Worm (Caenorhabditis elegans) whole organism, young adult: ENCODE data around the gene sam-4.

ENCODE experiments used
- C06A6.2 ChIP-seq: fragments of 200-800 bp; sonication (Bioruptor generic); conservative IDR thresholded peaks from 2 replicates; pipeline ENCODE4 v1.3.6; 2022; ENCODE audit warnings: missing genetic modification characterization, missing compliant biosample characterization
- D2030.7 ChIP-seq: fragments of 200-800 bp; sonication (Bioruptor generic); IDR thresholded peaks from 2 replicates; pipeline ENCODE4 v1.3.6; 2022; ENCODE audit warnings: missing genetic modification reagents, missing genetic modification characterization, missing compliant biosample characterization
- F22D6.2 ChIP-seq: sonication (generic microtip); optimal IDR thresholded peaks from 2 replicates; lab custom pipeline; 2016; ENCODE audit warnings: mild to moderate bottlenecking, missing genetic modification characterization, missing compliant biosample characterization
- F23B12.7 ChIP-seq: sonication (generic microtip); optimal IDR thresholded peaks from 2 replicates; lab custom pipeline; 2017; ENCODE audit warnings: missing genetic modification characterization, mild to moderate bottlenecking, missing compliant biosample characterization, antibody characterized with exemption, moderate library complexity; ENCODE audit not compliant: insufficient read depth
- F33H1.4 ChIP-seq: fragments of 200-800 bp; sonication (Bioruptor generic); IDR thresholded peaks from 2 replicates; pipeline ENCODE4 v1.3.6; 2022; ENCODE audit warnings: missing genetic modification reagents, missing genetic modification characterization, missing compliant biosample characterization
- K11D2.4 ChIP-seq: fragments of 200-800 bp; sonication (Bioruptor generic); IDR thresholded peaks from 2 replicates; pipeline ENCODE4 v1.3.6; 2022; ENCODE audit warnings: missing genetic modification reagents, missing genetic modification characterization, missing compliant biosample characterization
- K12H6.12 ChIP-seq: fragments of 200-800 bp; sonication (Bioruptor generic); optimal IDR thresholded peaks from 2 replicates; lab custom pipeline; 2018; ENCODE audit warnings: mild to moderate bottlenecking, missing genetic modification characterization, missing compliant biosample characterization
- T07F8.4 ChIP-seq: sonication (generic microtip); optimal IDR thresholded peaks from 2 replicates; lab custom pipeline; 2016; ENCODE audit warnings: mild to moderate bottlenecking, missing genetic modification characterization, moderate library complexity, missing compliant biosample characterization
- Y53F4B.3 ChIP-seq: fragments of 200-800 bp; sonication (Bioruptor generic); IDR thresholded peaks from 2 replicates; pipeline ENCODE4 v1.3.6; 2022; ENCODE audit warnings: missing genetic modification reagents, missing genetic modification characterization, missing compliant biosample characterization
- Y56A3A.18 ChIP-seq: fragments of 200-800 bp; sonication (Bioruptor generic); IDR thresholded peaks from 2 replicates; pipeline ENCODE4 v1.3.6; 2022; ENCODE audit warnings: missing genetic modification reagents, missing genetic modification characterization, missing compliant biosample characterization
- Y95B8A.8 ChIP-seq: fragments of 200-800 bp; sonication (Bioruptor generic); IDR thresholded peaks from 2 replicates; pipeline ENCODE4 v1.3.6; 2022; ENCODE audit warnings: missing genetic modification reagents, missing genetic modification characterization, missing compliant biosample characterization
- ZK185.1 ChIP-seq: sonication (generic microtip); optimal IDR thresholded peaks from 2 replicates; lab custom pipeline; 2016; ENCODE audit warnings: mild to moderate bottlenecking, missing genetic modification characterization, missing compliant biosample characterization; ENCODE audit not compliant: poor library complexity, severe bottlenecking
- aptf-2 ChIP-seq: fragments of 200-800 bp; sonication (Bioruptor generic); conservative IDR thresholded peaks from 2 replicates; pipeline ENCODE4 v1.3.6; 2022; ENCODE audit warnings: missing genetic modification reagents, missing genetic modification characterization, missing compliant biosample characterization
- bed-1 ChIP-seq: fragments of 200-800 bp; sonication (Bioruptor generic); IDR thresholded peaks from 2 replicates; pipeline ENCODE4 v1.3.6; 2022; ENCODE audit warnings: missing genetic modification reagents, missing genetic modification characterization, missing compliant biosample characterization
- cebp-2 ChIP-seq: fragments of 200-800 bp; sonication (Bioruptor generic); IDR thresholded peaks from 2 replicates; pipeline ENCODE4 v1.3.6; 2022; ENCODE audit warnings: missing genetic modification characterization, missing compliant biosample characterization
- ceh-40 ChIP-seq: fragments of 200-800 bp; sonication (Bioruptor generic); IDR thresholded peaks from 2 replicates; pipeline ENCODE4 v1.3.6; 2022; ENCODE audit warnings: missing genetic modification characterization, missing compliant biosample characterization
- ceh-58 ChIP-seq: fragments of 200-800 bp; sonication (Bioruptor generic); IDR thresholded peaks from 2 replicates; pipeline ENCODE4 v1.3.6; 2022; ENCODE audit warnings: missing genetic modification characterization, missing compliant biosample characterization
- chd-7 ChIP-seq: sonication (generic microtip); optimal IDR thresholded peaks from 2 replicates; lab custom pipeline; 2016; ENCODE audit warnings: mild to moderate bottlenecking, missing genetic modification characterization, moderate library complexity, missing compliant biosample characterization
- efl-1 ChIP-seq: fragments of 150-350 bp; optimal IDR thresholded peaks from 2 replicates; lab custom pipeline; 2014; ENCODE audit warnings: missing biosample characterization, missing genetic modification reagents, missing genetic modification characterization
- egrh-3 ChIP-seq: fragments of 200-800 bp; sonication (Bioruptor generic); IDR thresholded peaks from 2 replicates; pipeline ENCODE4 v1.3.6; 2022; ENCODE audit warnings: missing genetic modification reagents, missing genetic modification characterization, missing compliant biosample characterization
- hlh-26 ChIP-seq: fragments of 200-800 bp; sonication (Bioruptor generic); conservative IDR thresholded peaks from 2 replicates; pipeline ENCODE4 v1.3.6; 2022; ENCODE audit warnings: missing genetic modification reagents, missing genetic modification characterization, missing compliant biosample characterization
- hmg-1.2 ChIP-seq: fragments of 200-800 bp; sonication (Bioruptor generic); IDR thresholded peaks from 2 replicates; pipeline ENCODE4 v1.3.6; 2022; ENCODE audit warnings: missing genetic modification reagents, missing genetic modification characterization, missing compliant biosample characterization
- hmg-20 ChIP-seq: fragments of 200-800 bp; sonication (Bioruptor generic); IDR thresholded peaks from 2 replicates; pipeline ENCODE4 v1.3.6; 2022; ENCODE audit warnings: missing genetic modification reagents, missing genetic modification characterization, missing compliant biosample characterization
- let-607 ChIP-seq, 2 experiments: fragments of 200-800 bp in 1 of 2; sonication (Bioruptor generic) in 1 of 2; sonication (generic microtip) in 1 of 2; optimal IDR thresholded peaks; 2 replicates each; lab custom pipeline; 2016 to 2018; ENCODE audit warnings: mild to moderate bottlenecking in 2 of 2, missing compliant biosample characterization in 2 of 2, missing genetic modification characterization in 2 of 2, moderate library complexity in 2 of 2, missing genotype in 1 of 2
- lsl-1 ChIP-seq: fragments of 200-800 bp; sonication (Bioruptor generic); optimal IDR thresholded peaks from 2 replicates; lab custom pipeline; 2018; ENCODE audit warnings: mild to moderate bottlenecking, missing genetic modification characterization, moderate library complexity, missing compliant biosample characterization
- lsy-27 ChIP-seq: sonication (generic microtip); optimal IDR thresholded peaks from 2 replicates; lab custom pipeline; 2017; ENCODE audit warnings: missing genetic modification characterization, mild to moderate bottlenecking, missing compliant biosample characterization, antibody characterized with exemption, missing genotype, borderline replicate concordance; ENCODE audit not compliant: insufficient read depth
- mcd-1 ChIP-seq: fragments of 200-800 bp; sonication (Bioruptor generic); IDR thresholded peaks from 2 replicates; pipeline ENCODE4 v1.3.6; 2022; ENCODE audit warnings: missing genetic modification reagents, missing genetic modification characterization, missing compliant biosample characterization
- mel-28 ChIP-seq: sonication (generic microtip); optimal IDR thresholded peaks from 2 replicates; lab custom pipeline; 2016; ENCODE audit warnings: borderline replicate concordance, mild to moderate bottlenecking, missing genetic modification characterization, missing compliant biosample characterization
- mes-4 ChIP-seq: sonication (generic microtip); optimal IDR thresholded peaks from 2 replicates; lab custom pipeline; 2016; ENCODE audit warnings: missing genotype, missing genetic modification characterization, missing compliant biosample characterization
- nfya-2 ChIP-seq: fragments of 200-800 bp; sonication (Bioruptor generic); IDR thresholded peaks from 2 replicates; pipeline ENCODE4 v1.3.6; 2022; ENCODE audit warnings: missing genetic modification reagents, missing genetic modification characterization, missing compliant biosample characterization
- nhr-120 ChIP-seq: fragments of 200-800 bp; sonication (Bioruptor generic); IDR thresholded peaks from 2 replicates; pipeline ENCODE4 v1.3.6; 2022; ENCODE audit warnings: missing genetic modification characterization, missing compliant biosample characterization
- nhr-27 ChIP-seq: fragments of 200-800 bp; sonication (Bioruptor generic); optimal IDR thresholded peaks from 2 replicates; lab custom pipeline; 2018; ENCODE audit warnings: mild to moderate bottlenecking, missing genetic modification characterization, moderate library complexity, missing compliant biosample characterization
- nhr-90 ChIP-seq: sonication (generic microtip); optimal IDR thresholded peaks from 2 replicates; lab custom pipeline; 2016; ENCODE audit warnings: missing genotype, mild to moderate bottlenecking, missing genetic modification characterization, missing compliant biosample characterization
- pbrm-1 ChIP-seq: fragments of 200-800 bp; sonication (Bioruptor generic); IDR thresholded peaks from 2 replicates; pipeline ENCODE4 v1.3.6; 2022; ENCODE audit warnings: missing genetic modification reagents, missing genetic modification characterization, missing compliant biosample characterization
- rec-8 ChIP-seq, 2 experiments: sonication (generic microtip); optimal IDR thresholded peaks; 2 replicates each; lab custom pipeline; 2016; ENCODE audit warnings: mild to moderate bottlenecking in 2 of 2, missing genetic modification characterization in 2 of 2, missing genetic modification reagents in 2 of 2, missing genotype in 2 of 2, missing biosample characterization in 1 of 2, missing compliant biosample characterization in 1 of 2, moderate library complexity in 1 of 2
- repo-1 ChIP-seq: sonication (generic microtip); optimal IDR thresholded peaks from 2 replicates; lab custom pipeline; 2017; ENCODE audit warnings: mild to moderate bottlenecking, missing genetic modification characterization, missing compliant biosample characterization
- sea-2 ChIP-seq: fragments of 200-800 bp; sonication (Bioruptor generic); IDR thresholded peaks from 2 replicates; pipeline ENCODE4 v1.3.6; 2022; ENCODE audit warnings: missing genetic modification characterization, missing compliant biosample characterization
- snpc-1.1 ChIP-seq: sonication (generic microtip); optimal IDR thresholded peaks from 2 replicates; lab custom pipeline; 2017; ENCODE audit warnings: missing genetic modification characterization, mild to moderate bottlenecking, missing compliant biosample characterization, antibody characterized with exemption, moderate library complexity, missing genotype, missing genetic modification reagents; ENCODE audit not compliant: insufficient read depth
- snpc-3.4 ChIP-seq: sonication (generic microtip); optimal IDR thresholded peaks from 2 replicates; lab custom pipeline; 2017; ENCODE audit warnings: missing genetic modification characterization, mild to moderate bottlenecking, missing compliant biosample characterization, antibody characterized with exemption, moderate library complexity, missing genotype, missing genetic modification reagents
- sptf-2 ChIP-seq: fragments of 200-800 bp; sonication (Bioruptor generic); optimal IDR thresholded peaks from 2 replicates; lab custom pipeline; 2018; ENCODE audit warnings: mild to moderate bottlenecking, missing genetic modification characterization, missing compliant biosample characterization
- tbp1 ChIP-seq: fragments of 200-800 bp; sonication (Bioruptor generic); optimal IDR thresholded peaks from 2 replicates; lab custom pipeline; 2018; ENCODE audit warnings: mild to moderate bottlenecking, missing genetic modification characterization, missing compliant biosample characterization
- unc-130 ChIP-seq: sonication (generic microtip); optimal IDR thresholded peaks from 2 replicates; lab custom pipeline; 2016; ENCODE audit warnings: missing genetic modification reagents, missing genetic modification characterization, missing compliant biosample characterization
- unc-62 ChIP-seq: fragments of 150-350 bp; optimal IDR thresholded peaks from 2 replicates; lab custom pipeline; 2014; ENCODE audit warnings: missing biosample characterization, missing genetic modification reagents, missing genetic modification characterization
- zfh-2 ChIP-seq: fragments of 200-800 bp; sonication (Bioruptor generic); conservative IDR thresholded peaks from 2 replicates; pipeline ENCODE4 v1.3.6; 2022; ENCODE audit warnings: missing genetic modification reagents, missing genetic modification characterization, missing compliant biosample characterization
- zim-3 ChIP-seq: sonication (generic microtip); optimal IDR thresholded peaks from 2 replicates; lab custom pipeline; 2017; ENCODE audit warnings: mild to moderate bottlenecking, missing genetic modification characterization, moderate library complexity, missing compliant biosample characterization
- ztf-22 ChIP-seq: fragments of 200-800 bp; sonication (Bioruptor generic); optimal IDR thresholded peaks from 2 replicates; lab custom pipeline; 2018; ENCODE audit warnings: mild to moderate bottlenecking, missing genetic modification characterization, moderate library complexity, missing compliant biosample characterization
- ztf-26 ChIP-seq: sonication (generic microtip); optimal IDR thresholded peaks from 2 replicates; lab custom pipeline; 2017; ENCODE audit warnings: missing genetic modification characterization, missing compliant biosample characterization

sam-4 gene

DNA sequence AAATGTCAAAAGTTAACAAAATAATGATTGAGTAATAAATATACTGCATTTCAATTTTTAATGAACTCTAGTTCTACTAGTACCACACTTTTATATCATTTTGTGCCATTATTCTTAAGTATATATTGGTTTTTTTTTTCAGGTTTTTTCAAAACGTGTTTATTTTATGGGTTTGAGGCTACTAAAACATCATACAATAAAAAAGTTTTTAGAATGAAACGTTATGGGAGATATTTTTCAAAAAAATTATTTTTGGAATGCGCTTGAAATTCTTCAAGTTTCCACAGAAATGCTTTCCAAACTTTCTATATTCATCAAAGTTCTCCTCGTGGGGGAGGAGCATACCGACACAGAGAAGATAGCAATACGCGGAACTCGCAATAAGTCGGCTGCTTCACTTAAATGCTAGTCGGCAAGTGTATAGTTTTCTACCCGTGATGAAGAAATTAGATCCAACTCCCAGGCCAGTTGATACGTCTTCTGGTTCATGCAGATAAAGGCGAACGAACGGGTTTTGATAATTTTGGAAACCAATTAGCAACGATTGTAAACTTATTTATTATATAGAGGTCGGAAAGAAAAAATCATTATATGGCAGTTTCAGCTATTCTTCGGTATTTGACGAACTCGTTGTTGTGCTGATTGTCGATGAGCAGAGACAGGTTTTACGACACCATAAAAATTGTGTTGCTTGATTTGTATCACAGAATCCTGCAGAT, 49.6 kb downstream of the sam-4 start, which contains the start of gene C17G10.10 (continued):
- TF ChIP-seq hmg-20 (GFP tag; lab: Robert Waterston, UW): 0 out of 2 replicates have a peak, but pooled peaks have one; percentile 11
- peak; percentile 77 for TF ChIP-seq tbp1 (GFP tag; lab: Kevin White, UChicago)
- TF ChIP-seq Y95B8A.8 (GFP tag; lab: Robert Waterston, UW): 0 out of 2 replicates have a peak, but pooled peaks have one; percentile 61
- TF ChIP-seq mes-4 (tag; lab: Kevin White, UChicago): no peak
- no peak for TF ChIP-seq Y53F4B.3 (GFP tag; lab: Robert Waterston, UW)
- TF ChIP-seq C06A6.2 (GFP tag; lab: Robert Waterston, UW): no peak
- peak; percentile 72 for TF ChIP-seq lsl-1
- TF ChIP-seq hlh-26: no peak
- TF ChIP-seq unc-62: no peak
- no peak for TF ChIP-seq chd-7 (tag; lab: Kevin White, UChicago)
- TF ChIP-seq sea-2 (GFP tag; lab: Robert Waterston, UW): no peak
- TF ChIP-seq K11D2.4: no peak
- TF ChIP-seq rec-8 (tag; optimal IDR thresholded peaks at IDR 0.05; lab: Kevin White, UChicago): no peak
- TF ChIP-seq lsy-27 (tag; lab: Kevin White, UChicago): no peak
- TF ChIP-seq F33H1.4 (GFP tag; lab: Robert Waterston, UW): peak; percentile 53
- TF ChIP-seq pbrm-1: peak; percentile 89
- TF ChIP-seq repo-1 (tag; lab: Kevin White, UChicago): peak; percentile 78
- no peak for TF ChIP-seq cebp-2 (GFP tag; lab: Robert Waterston, UW)
- no peak for TF ChIP-seq ceh-40 (GFP tag; lab: Robert Waterston, UW)
- TF ChIP-seq let-607 (tag; optimal IDR thresholded peaks at IDR 0.05; lab: Kevin White, UChicago): peak; percentile 19 to 37
- no peak for TF ChIP-seq unc-130
- no peak for TF ChIP-seq ztf-22 (GFP tag; lab: Kevin White, UChicago)
- TF ChIP-seq nhr-120: no peak
- TF ChIP-seq sptf-2: no peak
- TF ChIP-seq F23B12.7: peak; percentile 77
- TF ChIP-seq mcd-1 (GFP tag; lab: Robert Waterston, UW): peak; percentile 64
- peak; percentile 19 for TF ChIP-seq F22D6.2 (tag; lab: Kevin White, UChicago)
- TF ChIP-seq ztf-26: peak; percentile 21
- TF ChIP-seq nhr-90 (tag; lab: Kevin White, UChicago): no peak
- TF ChIP-seq aptf-2 (GFP tag; lab: Robert Waterston, UW): no peak
- peak; percentile 97 for TF ChIP-seq snpc-3.4
- peak; percentile 21 for TF ChIP-seq efl-1 (GFP tag; lab: Kevin White, UChicago)
- peak; percentile 8 for TF ChIP-seq zim-3 (tag; lab: Kevin White, UChicago)
- TF ChIP-seq nhr-27 (tag; lab: Kevin White, UChicago): no peak
- peak; percentile 90 for TF ChIP-seq hmg-1.2 (GFP tag; lab: Robert Waterston, UW)
- TF ChIP-seq zfh-2 (GFP tag; lab: Robert Waterston, UW): no peak
- TF ChIP-seq D2030.7: peak; percentile 82
- no peak for TF ChIP-seq K12H6.12 (tag; lab: Kevin White, UChicago)
- TF ChIP-seq egrh-3 (GFP tag; lab: Robert Waterston, UW): 0 out of 2 replicates have a peak, but pooled peaks have one; percentile 8
- no peak for TF ChIP-seq ceh-58 (GFP tag; lab: Robert Waterston, UW)
- no peak for TF ChIP-seq bed-1 (GFP tag; lab: Robert Waterston, UW)
- no peak for TF ChIP-seq T07F8.4 (tag; lab: Kevin White, UChicago)
- TF ChIP-seq nfya-2 (GFP tag; lab: Robert Waterston, UW): no peak
- TF ChIP-seq mel-28 (tag; lab: Kevin White, UChicago): no peak
- TF ChIP-seq ZK185.1 (tag; lab: Kevin White, UChicago): peak; percentile 76
- TF ChIP-seq Y56A3A.18 (GFP tag; lab: Robert Waterston, UW): no peak
- peak; percentile 98 for TF ChIP-seq snpc-1.1
